Worm (Caenorhabditis elegans) whole organism, L2 larva: ENCODE measurements around the gene ZK1236.1.

Experiments used
- C34F6.9 ChIP-seq: fragments of 150-350 bp; optimal IDR thresholded peaks from 2 replicates; lab custom pipeline; 2014; ENCODE audit warnings: missing biosample characterization, missing genetic modification characterization
- F13H6.1 ChIP-seq: sonication (generic microtip); optimal IDR thresholded peaks from 2 replicates; lab custom pipeline; 2016; ENCODE audit warnings: missing genetic modification characterization, missing compliant biosample characterization
- R02D3.7 ChIP-seq: fragments of 150-350 bp; optimal IDR thresholded peaks from 2 replicates; lab custom pipeline; 2014; ENCODE audit warnings: missing biosample characterization, missing genetic modification characterization
- Y55F3AM.14 ChIP-seq: fragments of 200-800 bp; sonication (Bioruptor generic); optimal IDR thresholded peaks from 2 replicates; lab custom pipeline; 2018; ENCODE audit warnings: mild to moderate bottlenecking, missing genetic modification characterization, missing compliant biosample characterization
- ZK546.5 ChIP-seq: sonication (generic microtip); optimal IDR thresholded peaks from 2 replicates; lab custom pipeline; 2017; ENCODE audit warnings: missing biosample characterization, missing genetic modification characterization
- aly-2 ChIP-seq: fragments of 150-350 bp; optimal IDR thresholded peaks from 2 replicates; lab custom pipeline; 2014; ENCODE audit warnings: missing biosample characterization, missing genetic modification characterization
- blmp-1 ChIP-seq: sonication (generic microtip); optimal IDR thresholded peaks from 2 replicates; lab custom pipeline; 2017; ENCODE audit warnings: missing genetic modification characterization, mild to moderate bottlenecking, missing compliant biosample characterization, antibody characterized with exemption, moderate library complexity; ENCODE audit not compliant: insufficient read depth
- ceh-16 ChIP-seq: fragments of 150-350 bp; optimal IDR thresholded peaks from 2 replicates; lab custom pipeline; 2014; ENCODE audit warnings: missing biosample characterization, missing genetic modification characterization
- crh-2 ChIP-seq: sonication (generic microtip); optimal IDR thresholded peaks from 2 replicates; lab custom pipeline; 2017; ENCODE audit warnings: missing biosample characterization, missing genetic modification characterization
- egl-27 ChIP-seq: sonication (generic microtip); optimal IDR thresholded peaks from 3 replicates; lab custom pipeline; 2017; ENCODE audit warnings: missing biosample characterization, missing genetic modification reagents, missing genetic modification characterization
- elt-1 ChIP-seq: fragments of 150-350 bp; optimal IDR thresholded peaks from 2 replicates; lab custom pipeline; 2014; ENCODE audit warnings: missing biosample characterization, missing genetic modification characterization
- elt-3 ChIP-seq: sonication (generic microtip); optimal IDR thresholded peaks from 2 replicates; lab custom pipeline; 2017; ENCODE audit warnings: missing biosample characterization, missing genetic modification characterization
- fos-1 ChIP-seq: fragments of 150-350 bp; optimal IDR thresholded peaks from 2 replicates; lab custom pipeline; 2014; ENCODE audit warnings: missing biosample characterization, missing genetic modification characterization
- gmeb-1 ChIP-seq: fragments of 150-350 bp; optimal IDR thresholded peaks from 2 replicates; lab custom pipeline; 2014; ENCODE audit warnings: missing biosample characterization, missing genetic modification characterization
- lin-11 ChIP-seq: fragments of 150-350 bp; sonication (generic microtip); optimal IDR thresholded peaks from 2 replicates; lab custom pipeline; 2014; ENCODE audit warnings: missing biosample characterization, missing genetic modification characterization, inconsistent platforms, mixed read lengths
- lin-13 ChIP-seq: fragments of 150-350 bp; optimal IDR thresholded peaks from 2 replicates; lab custom pipeline; 2014; ENCODE audit warnings: missing biosample characterization, missing genetic modification reagents, missing genetic modification characterization
- lin-39 ChIP-seq: fragments of 150-350 bp; optimal IDR thresholded peaks from 2 replicates; lab custom pipeline; 2014; ENCODE audit warnings: missing biosample characterization, missing genetic modification reagents, missing genetic modification characterization
- lsy-2 ChIP-seq, 2 experiments: fragments of 150-350 bp in 1 of 2; sonication (generic microtip) in 1 of 2; optimal IDR thresholded peaks; 2 replicates each; lab custom pipeline; 2014 to 2017; ENCODE audit warnings: missing biosample characterization in 2 of 2, missing genetic modification characterization in 2 of 2
- mab-5 ChIP-seq: fragments of 150-350 bp; optimal IDR thresholded peaks from 2 replicates; lab custom pipeline; 2014; ENCODE audit warnings: missing biosample characterization, missing genetic modification characterization
- mbf-1 ChIP-seq: sonication (generic microtip); optimal IDR thresholded peaks from 2 replicates; lab custom pipeline; 2017; ENCODE audit warnings: missing biosample characterization, missing genetic modification characterization
- mdl-1 ChIP-seq, 2 experiments: fragments of 150-350 bp in 1 of 2; sonication (generic microtip) in 1 of 2; optimal IDR thresholded peaks; 2 replicates each; lab custom pipeline; 2017; ENCODE audit warnings: missing biosample characterization in 2 of 2, missing genetic modification characterization in 2 of 2
- nhr-10 ChIP-seq: sonication (generic microtip); optimal IDR thresholded peaks from 2 replicates; lab custom pipeline; 2017; ENCODE audit warnings: missing biosample characterization, missing genetic modification characterization
- nhr-11 ChIP-seq: fragments of 150-350 bp; optimal IDR thresholded peaks from 2 replicates; lab custom pipeline; 2014; ENCODE audit warnings: missing biosample characterization, missing genetic modification characterization
- nhr-129 ChIP-seq: fragments of 150-350 bp; optimal IDR thresholded peaks from 2 replicates; lab custom pipeline; 2014; ENCODE audit warnings: missing biosample characterization, missing genetic modification characterization
- nhr-21 ChIP-seq: fragments of 150-350 bp; optimal IDR thresholded peaks from 2 replicates; lab custom pipeline; 2014; ENCODE audit warnings: missing biosample characterization, missing genetic modification characterization
- nhr-23 ChIP-seq: fragments of 150-350 bp; optimal IDR thresholded peaks from 2 replicates; lab custom pipeline; 2014; ENCODE audit warnings: missing biosample characterization, missing genetic modification reagents, missing genetic modification characterization
- nhr-237 ChIP-seq: fragments of 150-350 bp; optimal IDR thresholded peaks from 2 replicates; lab custom pipeline; 2014; ENCODE audit warnings: missing biosample characterization, missing genetic modification characterization
- nhr-25 ChIP-seq: fragments of 150-350 bp; sonication (generic microtip); optimal IDR thresholded peaks from 3 replicates; lab custom pipeline; 2014; ENCODE audit warnings: missing biosample characterization, missing genetic modification characterization
- nhr-6 ChIP-seq: fragments of 150-350 bp; optimal IDR thresholded peaks from 2 replicates; lab custom pipeline; 2014; ENCODE audit warnings: missing biosample characterization, missing genetic modification characterization
- nhr-77 ChIP-seq: fragments of 150-350 bp; optimal IDR thresholded peaks from 2 replicates; lab custom pipeline; 2014; ENCODE audit warnings: missing biosample characterization, missing genetic modification characterization
- peb-1 ChIP-seq: fragments of 150-350 bp; optimal IDR thresholded peaks from 2 replicates; lab custom pipeline; 2014; ENCODE audit warnings: missing biosample characterization, missing genetic modification characterization
- sem-4 ChIP-seq: fragments of 150-350 bp; optimal IDR thresholded peaks from 2 replicates; lab custom pipeline; 2014; ENCODE audit warnings: missing biosample characterization, missing genetic modification reagents, missing genetic modification characterization
- skn-1 ChIP-seq: sonication (generic microtip); optimal IDR thresholded peaks from 2 replicates; lab custom pipeline; 2017; ENCODE audit warnings: missing biosample characterization, missing genetic modification characterization
- sma-3 ChIP-seq: sonication (generic microtip); optimal IDR thresholded peaks from 2 replicates; lab custom pipeline; 2016; ENCODE audit warnings: missing genetic modification reagents, missing genetic modification characterization, missing compliant biosample characterization
- sma-9 ChIP-seq, 2 experiments: fragments of 150-350 bp in 1 of 2; sonication (generic microtip) in 1 of 2; optimal IDR thresholded peaks; 2 replicates each; lab custom pipeline; 2014 to 2016; ENCODE audit warnings: missing genetic modification characterization in 2 of 2, mild to moderate bottlenecking in 1 of 2, missing biosample characterization in 1 of 2, missing compliant biosample characterization in 1 of 2, missing genetic modification reagents in 1 of 2, moderate library complexity in 1 of 2
- snpc-4 ChIP-seq: fragments of 150-350 bp; optimal IDR thresholded peaks from 2 replicates; lab custom pipeline; 2014; ENCODE audit warnings: missing biosample characterization, missing genetic modification characterization
- unc-39 ChIP-seq: fragments of 150-350 bp; optimal IDR thresholded peaks from 2 replicates; lab custom pipeline; 2014; ENCODE audit warnings: missing biosample characterization, missing genetic modification characterization
- unc-55 ChIP-seq: fragments of 150-350 bp; sonication (generic microtip); optimal IDR thresholded peaks from 3 replicates; lab custom pipeline; 2014; ENCODE audit warnings: missing biosample characterization, missing genetic modification reagents, missing genetic modification characterization
- unc-62 ChIP-seq: fragments of 150-350 bp; optimal IDR thresholded peaks from 2 replicates; lab custom pipeline; 2014; ENCODE audit warnings: missing biosample characterization, missing genetic modification reagents, missing genetic modification characterization
- zag-1 ChIP-seq: fragments of 150-350 bp; optimal IDR thresholded peaks from 2 replicates; lab custom pipeline; 2014; ENCODE audit warnings: missing biosample characterization, missing genetic modification characterization
- ztf-1 ChIP-seq: fragments of 200-800 bp; sonication (Bioruptor generic); conservative IDR thresholded peaks from 2 replicates; pipeline ENCODE4 v1.3.6; 2022; ENCODE audit warnings: missing genetic modification characterization, missing compliant biosample characterization
- ztf-11 ChIP-seq: sonication (generic microtip); optimal IDR thresholded peaks from 2 replicates; lab custom pipeline; 2017; ENCODE audit warnings: missing biosample characterization, missing genetic modification characterization
- ztf-4 ChIP-seq: fragments of 150-350 bp; optimal IDR thresholded peaks from 2 replicates; lab custom pipeline; 2014; ENCODE audit warnings: missing biosample characterization, missing genetic modification characterization

The ZK1236.1 gene

DNA sequence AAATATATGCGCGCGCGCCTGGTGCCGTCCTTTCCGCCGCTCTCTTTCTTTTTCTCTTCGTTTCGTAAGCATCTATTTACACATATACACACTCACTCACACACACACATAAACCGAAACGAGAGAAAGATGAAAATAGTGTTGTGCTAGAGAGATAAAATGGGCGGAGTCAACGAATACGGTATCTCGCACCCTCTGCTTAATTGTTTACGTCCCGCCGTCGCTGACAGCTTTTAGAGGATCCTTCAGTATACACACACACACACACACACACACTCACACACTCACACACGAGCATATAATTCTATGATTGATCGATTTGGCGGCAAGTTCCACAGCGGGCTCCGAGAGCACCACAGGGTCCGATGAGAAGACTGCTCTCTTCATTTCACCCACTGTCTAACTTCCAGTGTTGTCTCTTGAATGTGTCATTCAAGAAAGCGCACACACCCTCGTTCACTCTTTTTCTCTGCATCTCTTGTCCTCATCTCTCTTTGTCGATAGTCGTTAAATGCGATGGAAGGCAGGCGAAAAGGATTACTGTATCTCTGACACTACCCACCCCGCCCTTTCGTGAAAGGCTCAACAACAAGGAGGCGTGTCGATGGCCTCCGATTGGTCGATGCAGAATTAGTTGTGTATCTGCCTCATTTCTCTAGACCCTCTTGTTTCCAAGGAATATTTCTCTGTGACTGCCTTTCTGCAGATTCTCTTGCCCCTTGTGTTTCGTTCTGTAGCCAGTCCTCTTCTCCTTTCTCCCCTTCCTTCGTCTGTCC lies 11.7 kb upstream of the ZK1236.1 start (continued):
- TF ChIP-seq crh-2 (tag; lab: Kevin White, UChicago), result peak; percentile 96
- TF ChIP-seq gmeb-1, result peak; percentile 73
- no peak for TF ChIP-seq unc-39 (tag; lab: Kevin White, UChicago)
- TF ChIP-seq ZK546.5 (tag; lab: Kevin White, UChicago), result peak; percentile 60
- TF ChIP-seq ztf-11, result peak; percentile 49
- TF ChIP-seq nhr-77 (tag; lab: Kevin White, UChicago), result no peak
- peak; percentile 93 for TF ChIP-seq lin-13 (GFP tag; lab: Kevin White, UChicago)
- no peak for TF ChIP-seq ztf-1 (GFP tag; lab: Robert Waterston, UW)

DNA sequence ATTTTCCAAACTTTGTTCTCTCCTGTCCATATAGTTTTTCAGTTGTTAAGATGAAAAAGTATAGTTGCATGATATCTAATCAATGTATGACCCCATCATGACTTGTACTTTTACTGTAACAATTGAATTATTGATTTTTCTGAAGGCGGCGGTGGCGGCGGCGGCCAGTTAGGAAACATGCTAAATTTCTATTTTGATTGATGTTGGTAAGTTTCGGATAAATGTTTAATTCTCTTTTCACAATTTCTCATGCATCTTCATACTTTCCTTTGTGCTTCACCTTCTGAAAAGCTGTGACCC lies 11.2 kb upstream of the ZK1236.1 start, which contains the start of gene sor-1:
sor-1 (plus strand) TSS at position 201 of the 300 bp plus-strand sequence.
- TF ChIP-seq C34F6.9, result no peak

DNA sequence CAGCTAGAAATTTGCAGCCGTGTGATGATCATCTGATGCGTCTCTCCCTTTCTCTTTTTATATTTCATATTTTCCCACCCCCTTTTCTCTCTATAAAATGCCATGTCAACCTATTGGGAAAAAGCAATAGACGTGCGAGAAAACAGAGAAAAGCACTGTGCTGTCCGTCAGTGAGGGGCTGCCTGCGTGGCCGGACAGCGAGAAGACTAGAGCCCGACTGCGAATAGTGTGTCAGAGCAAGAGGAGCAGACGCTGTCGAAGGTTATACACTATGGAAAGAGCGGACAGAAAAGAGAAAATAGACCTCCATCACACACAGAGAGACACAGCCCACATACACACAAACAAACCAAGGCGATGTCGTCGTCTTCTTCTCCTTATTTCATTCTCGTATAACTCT lies 4.0 kb upstream of the ZK1236.1 start:
- TF ChIP-seq C34F6.9 (peak; percentile 79), fos-1 (tag; lab: Kevin White, UChicago) (peak; percentile 59), nhr-11 (tag; lab: Kevin White, UChicago) (no peak), nhr-237 (tag; lab: Kevin White, UChicago) (no peak), ztf-11 (no peak), elt-3 (tag; lab: Kevin White, UChicago) (no peak), zag-1 (no peak), nhr-21 (peak; percentile 49), nhr-10 (tag; lab: Kevin White, UChicago) (no peak), F13H6.1 (tag; lab: Kevin White, UChicago) (peak; percentile 76), gmeb-1 (peak; percentile 60), ztf-1 (GFP tag; lab: Robert Waterston, UW) (no peak), ceh-16 (tag; lab: Kevin White, UChicago) (no peak), sem-4 (no peak), mab-5 (no peak), sma-9 (GFP tag; optimal IDR thresholded peaks at IDR 0.05; lab: Kevin White, UChicago) (peak; percentile 36), sma-9 (tag; optimal IDR thresholded peaks at IDR 0.05; lab: Kevin White, UChicago) (no peak), nhr-129 (tag; lab: Kevin White, UChicago) (peak; percentile 82), blmp-1 (peak; percentile 55), snpc-4 (no peak), skn-1 (tag; lab: Kevin White, UChicago) (peak; percentile 5), crh-2 (tag; lab: Kevin White, UChicago) (peak; percentile 93), peb-1 (tag; lab: Kevin White, UChicago) (no peak), lin-11 (tag; lab: Kevin White, UChicago) (peak; percentile 47), lsy-2 (tag; optimal IDR thresholded peaks at IDR 0.05; lab: Kevin White, UChicago) (peak; percentile 53 to 83), unc-55 (GFP tag; lab: Kevin White, UChicago) (peak; percentile 56), R02D3.7 (tag; lab: Kevin White, UChicago) (no peak), mdl-1 (tag; optimal IDR thresholded peaks at IDR 0.05; lab: Kevin White, UChicago) (peak in 1 of 2 experiments; percentile 13), mbf-1 (tag; lab: Kevin White, UChicago) (no peak), nhr-25 (peak; percentile 74), lin-13 (GFP tag; lab: Kevin White, UChicago) (no peak), sma-3 (GFP tag; lab: Kevin White, UChicago) (peak; percentile 52), lin-39 (tag; lab: Kevin White, UChicago) (no peak), nhr-77 (tag; lab: Kevin White, UChicago) (no peak), aly-2 (no peak), nhr-23 (tag; lab: Kevin White, UChicago) (no peak), ztf-4 (tag; lab: Kevin White, UChicago) (no peak)

DNA sequence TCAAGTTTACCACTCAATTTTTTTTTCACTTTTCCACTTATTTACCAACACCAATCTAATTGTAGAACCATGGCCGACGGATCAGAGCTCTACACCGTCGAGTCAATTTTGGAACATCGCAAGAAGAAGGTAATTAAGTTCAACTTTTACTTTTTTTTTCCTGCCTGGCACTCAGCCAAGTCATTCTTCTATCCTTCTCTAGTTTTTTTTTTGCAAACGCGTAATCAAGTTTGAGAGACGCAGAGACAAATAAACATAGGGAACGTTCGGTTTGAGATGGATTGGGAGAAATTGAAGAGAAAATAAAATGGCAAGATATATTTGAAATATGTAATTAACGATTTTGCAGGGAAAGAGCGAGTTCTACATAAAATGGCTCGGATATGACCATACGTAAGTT lies 2.8 kb upstream of the ZK1236.1 start, which contains the start of gene cec-1:
cec-1 (plus strand) TSS at position 63 of the 400 bp plus-strand sequence.
- TF ChIP-seq lsy-2 (tag; optimal IDR thresholded peaks at IDR 0.05; lab: Kevin White, UChicago), result peak in 1 of 2 experiments; percentile 55
- TF ChIP-seq sem-4, result no peak
- TF ChIP-seq lin-39 (tag; lab: Kevin White, UChicago), result no peak
- no peak for TF ChIP-seq aly-2
- no peak for TF ChIP-seq unc-62 (GFP tag; lab: Kevin White, UChicago)
- no peak for TF ChIP-seq nhr-129 (tag; lab: Kevin White, UChicago)
- TF ChIP-seq F13H6.1 (tag; lab: Kevin White, UChicago), result no peak
- no peak for TF ChIP-seq lin-13 (GFP tag; lab: Kevin White, UChicago)
- no peak for TF ChIP-seq mab-5
- TF ChIP-seq snpc-4, result no peak
- TF ChIP-seq nhr-21, result no peak
- no peak for TF ChIP-seq Y55F3AM.14
- no peak for TF ChIP-seq sma-9 (GFP tag; optimal IDR thresholded peaks at IDR 0.05; lab: Kevin White, UChicago)
- no peak for TF ChIP-seq sma-9 (tag; optimal IDR thresholded peaks at IDR 0.05; lab: Kevin White, UChicago)
- no peak for TF ChIP-seq sma-3 (GFP tag; lab: Kevin White, UChicago)
- peak; percentile 66 for TF ChIP-seq blmp-1
- no peak for TF ChIP-seq ztf-11
- peak; percentile 32 for TF ChIP-seq unc-55 (GFP tag; lab: Kevin White, UChicago)
- peak; percentile 7 for TF ChIP-seq nhr-6 (tag; lab: Kevin White, UChicago)
- TF ChIP-seq unc-39 (tag; lab: Kevin White, UChicago), result no peak
- peak; percentile 14 for TF ChIP-seq crh-2 (tag; lab: Kevin White, UChicago)
- TF ChIP-seq peb-1 (tag; lab: Kevin White, UChicago), result no peak
- TF ChIP-seq lin-11 (tag; lab: Kevin White, UChicago), result no peak
- no peak for TF ChIP-seq egl-27 (tag; lab: Kevin White, UChicago)
- TF ChIP-seq gmeb-1, result no peak
- no peak for TF ChIP-seq nhr-10 (tag; lab: Kevin White, UChicago)
- TF ChIP-seq elt-1 (tag; lab: Kevin White, UChicago), result no peak
- no peak for TF ChIP-seq nhr-77 (tag; lab: Kevin White, UChicago)
